Worm (Caenorhabditis elegans) whole organism, L4 larva: Measurements from ENCODE around the gene mdh-1.

Source experiments
- F10B5.3 ChIP-seq: sonication (generic microtip); optimal IDR thresholded peaks from 2 replicates; lab custom pipeline; 2016; ENCODE audit warnings: mild to moderate bottlenecking, missing genetic modification characterization, missing compliant biosample characterization
- aha-1 ChIP-seq: fragments of 150-350 bp; peaks from one replicate; lab custom pipeline; 2014; ENCODE audit warnings: missing biosample characterization, missing genetic modification characterization
- dve-1 ChIP-seq: sonication (generic microtip); optimal IDR thresholded peaks from 2 replicates; lab custom pipeline; 2017; ENCODE audit warnings: antibody characterized with exemption, mild to moderate bottlenecking, missing genetic modification characterization, missing compliant biosample characterization; ENCODE audit not compliant: insufficient read depth
- egl-43 ChIP-seq: fragments of 200-800 bp; sonication (Bioruptor generic); IDR thresholded peaks from 2 replicates; pipeline ENCODE4 v1.3.6; 2022; ENCODE audit warnings: missing genetic modification reagents, missing genetic modification characterization, missing compliant biosample characterization
- lin-13 ChIP-seq: fragments of 150-350 bp; optimal IDR thresholded peaks from 2 replicates; lab custom pipeline; 2014; ENCODE audit warnings: missing biosample characterization, missing genetic modification reagents, missing genetic modification characterization
- lir-3 ChIP-seq: sonication (generic microtip); optimal IDR thresholded peaks from 2 replicates; lab custom pipeline; 2016; ENCODE audit warnings: mild to moderate bottlenecking, missing genetic modification characterization, missing compliant biosample characterization
- nhr-237 ChIP-seq: sonication (generic microtip); optimal IDR thresholded peaks from 2 replicates; lab custom pipeline; 2017; ENCODE audit warnings: missing biosample characterization, missing genetic modification characterization
- spr-1 ChIP-seq: sonication (generic microtip); optimal IDR thresholded peaks from 2 replicates; lab custom pipeline; 2016; ENCODE audit warnings: mild to moderate bottlenecking, missing genetic modification characterization, missing compliant biosample characterization
- unc-62 ChIP-seq, 3 experiments: fragments of 150-350 bp in 1 of 3; sonication (generic microtip); optimal IDR thresholded peaks in 2 of 3; peaks in 1 of 3; 1 replicate in 1 of 3; 2 replicates in 2 of 3; lab custom pipeline; 2014 to 2017; ENCODE audit warnings: missing biosample characterization in 3 of 3, missing genetic modification characterization in 3 of 3, missing genetic modification reagents in 3 of 3, missing genotype in 1 of 3

ce11 chrV:6511121-6511520, 5.2 kb downstream of the mdh-1 start, which contains the start of gene ubh-1:
- TF ChIP-seq unc-62 (GFP tag; optimal IDR thresholded peaks at IDR 0.05 in 1 of 2; lab: Kevin White, UChicago) (peak in 1 of 2 experiments; percentile 96), unc-62 (tag; optimal IDR thresholded peaks at IDR 0.05; lab: Kevin White, UChicago) (no peak), dve-1 (tag; lab: Kevin White, UChicago) (no peak), egl-43 (GFP tag; lab: Robert Waterston, UW) (no peak), spr-1 (no peak), lin-13 (GFP tag; lab: Kevin White, UChicago) (no peak), aha-1 (no peak), lir-3 (tag; lab: Kevin White, UChicago) (no peak), F10B5.3 (tag; lab: Kevin White, UChicago) (no peak), nhr-237 (tag; lab: Kevin White, UChicago) (no peak)
